Worm (Caenorhabditis elegans): ENCODE measurements around the gene lgc-42.

ce11 chrIII:1997569-1997968 is at the start of gene lgc-42:
- TF ChIP-seq unc-62 (GFP tag; optimal IDR thresholded peaks at IDR 0.05) (no peak), Y56A3A.18 (GFP tag; IDR thresholded peaks at IDR 0.05) (no peak), chd-7 (tag; optimal IDR thresholded peaks at IDR 0.05) (no peak), ets-4 (GFP tag; optimal IDR thresholded peaks at IDR 0.05) (no peak), hrde-1 (tag; optimal IDR thresholded peaks at IDR 0.05; ENCODE audit: borderline replicate concordance) (no peak), ztf-25 (GFP tag; IDR thresholded peaks at IDR 0.05) (no peak), aptf-3 (GFP tag; IDR thresholded peaks at IDR 0.05) (no peak), ceh-100 (GFP tag; IDR thresholded peaks at IDR 0.05) (no peak), egl-44 (GFP tag; IDR thresholded peaks at IDR 0.05) (no peak), mxl-1 (tag; optimal IDR thresholded peaks at IDR 0.05) (no peak)
